Worm (Caenorhabditis elegans) whole organism, L2 larva: ENCODE results near the gene srw-97.

Source experiments
- R02D3.7 ChIP-seq: fragments of 150-350 bp; optimal IDR thresholded peaks from 2 replicates; lab custom pipeline; 2014; ENCODE audit warnings: missing biosample characterization, missing genetic modification characterization
- ZK546.5 ChIP-seq: sonication (generic microtip); optimal IDR thresholded peaks from 2 replicates; lab custom pipeline; 2017; ENCODE audit warnings: missing biosample characterization, missing genetic modification characterization
- elt-3 ChIP-seq: sonication (generic microtip); optimal IDR thresholded peaks from 2 replicates; lab custom pipeline; 2017; ENCODE audit warnings: missing biosample characterization, missing genetic modification characterization
- nhr-23 ChIP-seq: fragments of 150-350 bp; optimal IDR thresholded peaks from 2 replicates; lab custom pipeline; 2014; ENCODE audit warnings: missing biosample characterization, missing genetic modification reagents, missing genetic modification characterization
- snpc-4 ChIP-seq: fragments of 150-350 bp; optimal IDR thresholded peaks from 2 replicates; lab custom pipeline; 2014; ENCODE audit warnings: missing biosample characterization, missing genetic modification characterization

ce11 chrII:1621180-1621579, 47.6 kb downstream of the srw-97 start, which contains the start of gene fbxa-158:
- no peak for TF ChIP-seq R02D3.7 (tag; lab: Kevin White, UChicago)
- TF ChIP-seq ZK546.5 (tag; lab: Kevin White, UChicago), result no peak
- no peak for TF ChIP-seq snpc-4
- TF ChIP-seq nhr-23 (tag; lab: Kevin White, UChicago), result no peak
- TF ChIP-seq elt-3, result no peak
